Fruit fly (Drosophila melanogaster) S2 (cell line): Measurements from ENCODE around the gene CG2233.

ENCODE experiments used
- CG8478 ChIP-seq: fragments of >200 bp; optimal IDR thresholded peaks from 2 replicates; lab custom pipeline; 2018
- CTCF ChIP-seq, 2 experiments: fragments of >200 bp; optimal IDR thresholded peaks; 2 replicates each; lab custom pipeline; 2018

dm6 chrX:8060148-8060920, 23.0 kb upstream of the CG2233 start:
- TF ChIP-seq CTCF (optimal IDR thresholded peaks at IDR 0.05; lab: Kevin White, UChicago) = no peak
- no peak for TF ChIP-seq CG8478 (lab: Kevin White, UChicago)
